Worm (Caenorhabditis elegans) whole organism, midembryonic: ENCODE measurements around the gene R13D11.3.

Experiments
- cog-1 ChIP-seq: sonication (generic microtip); optimal IDR thresholded peaks from 2 replicates; lab custom pipeline; 2016; ENCODE audit warnings: missing genetic modification characterization, missing compliant biosample characterization
- med-1 ChIP-seq: sonication (generic microtip); optimal IDR thresholded peaks from 2 replicates; lab custom pipeline; 2017; ENCODE audit warnings: missing genetic modification characterization, mild to moderate bottlenecking, missing compliant biosample characterization, antibody characterized with exemption, missing genetic modification reagents; ENCODE audit not compliant: insufficient read depth
- ref-1 ChIP-seq: fragments of 200-800 bp; sonication (Bioruptor generic); conservative IDR thresholded peaks from 2 replicates; pipeline ENCODE4 v1.3.6; 2022; ENCODE audit warnings: missing genetic modification reagents, missing genetic modification characterization, missing compliant biosample characterization
- tab-1 ChIP-seq: fragments of 200-800 bp; sonication (Bioruptor generic); IDR thresholded peaks from 2 replicates; pipeline ENCODE4 v1.3.6; 2022; ENCODE audit warnings: missing genetic modification characterization, missing compliant biosample characterization

- TF ChIP-seq ref-1 (GFP tag; lab: Robert Waterston, UW) (no peak), cog-1 (tag; lab: Kevin White, UChicago) (no peak), med-1 (GFP tag; lab: Kevin White, UChicago) (no peak), tab-1 (no peak)
Measured at ce11 chrV:802726-803125, 12.1 kb upstream of the R13D11.3 start.
